Worm (Caenorhabditis elegans): ENCODE data around the gene T09F5.1.

DNA sequence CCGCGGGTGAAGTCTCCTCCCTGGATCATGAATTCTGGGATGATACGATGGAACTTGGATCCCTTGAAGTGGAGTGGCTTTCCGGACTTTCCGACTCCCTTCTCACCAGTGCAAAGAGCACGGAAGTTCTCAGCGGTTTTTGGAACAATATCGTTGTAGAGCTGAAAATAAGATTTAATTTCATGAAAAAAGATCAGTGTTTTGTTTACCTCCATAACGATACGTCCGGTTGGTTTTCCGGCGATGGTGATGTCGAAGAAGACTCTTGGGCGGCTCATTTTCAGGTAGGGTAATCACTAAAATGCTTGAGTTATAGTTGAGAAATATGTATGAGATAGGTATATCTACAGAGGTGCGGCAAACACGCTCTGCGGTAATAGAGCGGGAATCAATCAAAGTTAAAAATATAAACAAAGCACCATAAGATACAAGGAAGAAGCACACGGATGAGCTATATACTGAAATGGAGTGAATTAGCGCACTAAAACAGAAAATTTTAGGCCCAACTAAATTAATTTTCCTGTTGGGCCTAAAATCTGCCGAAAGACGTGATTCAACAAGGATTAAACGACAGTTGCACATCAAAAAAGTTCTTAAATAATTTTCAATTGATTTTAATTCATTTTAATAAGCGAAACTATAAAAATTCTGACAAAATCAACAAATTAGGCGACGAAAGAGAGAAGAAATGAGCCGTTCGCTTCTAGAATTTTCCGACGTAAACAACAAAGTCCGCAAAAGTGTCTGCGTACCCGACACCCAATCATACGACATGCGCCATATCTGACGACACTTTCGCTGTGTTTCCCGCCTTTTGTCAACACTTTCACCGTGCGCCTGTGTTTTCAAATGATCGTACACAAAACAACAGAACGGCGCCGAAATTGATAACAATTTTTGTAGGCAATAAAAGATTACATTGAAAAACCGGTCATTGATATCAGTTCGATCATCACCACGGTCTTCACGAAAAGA, 38.5 kb downstream of the T09F5.1 start, which contains the start of the genes cyn-7 and bath-36:
- TF ChIP-seq sma-3 (GFP tag; optimal IDR thresholded peaks at IDR 0.05): peak; percentile 88
- no peak for TF ChIP-seq nhr-77 (tag; optimal IDR thresholded peaks at IDR 0.05)
- TF ChIP-seq elt-3 (tag; optimal IDR thresholded peaks at IDR 0.05): no peak
- peak in 1 of 2 experiments; percentile 18 for TF ChIP-seq mdl-1 (tag; optimal IDR thresholded peaks at IDR 0.05)

Measured in whole organism, L2 larva.